Fruit fly (Drosophila melanogaster) whole organism, pupa: ENCODE measurements around the gene Ziz.
A peak's percentile ranks its signal among the peaks of the same experiment; 100 is the strongest.

Experiments
- CG10348 ChIP-seq: fragments of 200-800 bp; sonication (Bioruptor generic); IDR thresholded peaks from 2 replicates; pipeline ENCODE4 v1.3.6; 2022; ENCODE audit warnings: missing biosample characterization, missing genetic modification characterization
- CG12605 ChIP-seq: fragments of 200-800 bp; sonication (Bioruptor generic); IDR thresholded peaks from 2 replicates; pipeline ENCODE4 v1.3.6; 2022; ENCODE audit warnings: missing biosample characterization, missing genetic modification characterization
- CG13204 ChIP-seq: fragments of 200-800 bp; sonication (Bioruptor generic); optimal IDR thresholded peaks from 2 replicates; lab custom pipeline; 2018; ENCODE audit warnings: missing biosample characterization, mild to moderate bottlenecking, missing genetic modification characterization, moderate library complexity
- CG14655 ChIP-seq: fragments of 200-800 bp; sonication (Bioruptor generic); optimal IDR thresholded peaks from 3 replicates; lab custom pipeline; 2017; ENCODE audit warnings: mild to moderate bottlenecking, missing biosample characterization, missing genetic modification reagents, missing genetic modification characterization
- CG15710 ChIP-seq: fragments of 200-800 bp; sonication (Bioruptor generic); optimal IDR thresholded peaks from 2 replicates; lab custom pipeline; 2018; ENCODE audit warnings: missing biosample characterization, mild to moderate bottlenecking, missing genetic modification characterization, moderate library complexity
- CG17806 ChIP-seq: fragments of 200-800 bp; sonication (Bioruptor generic); optimal IDR thresholded peaks from 2 replicates; lab custom pipeline; 2018; ENCODE audit warnings: missing biosample characterization, mild to moderate bottlenecking, missing genetic modification characterization, moderate library complexity
- CG32121 ChIP-seq: fragments of 200-800 bp; sonication (Bioruptor generic); IDR thresholded peaks from 2 replicates; pipeline ENCODE4 v1.3.6; 2022; ENCODE audit warnings: missing biosample characterization, missing genetic modification characterization
- CG34367 ChIP-seq: fragments of 200-800 bp; sonication (Bioruptor generic); optimal IDR thresholded peaks from 2 replicates; lab custom pipeline; 2018; ENCODE audit warnings: missing biosample characterization, mild to moderate bottlenecking, missing genetic modification characterization
- CG4496 ChIP-seq: fragments of 200-800 bp; sonication (Bioruptor generic); IDR thresholded peaks from 3 replicates; pipeline ENCODE4 v1.3.6; 2022; ENCODE audit warnings: missing biosample characterization, missing genetic modification characterization
- CG8159 ChIP-seq: fragments of 200-800 bp; sonication (Bioruptor generic); optimal IDR thresholded peaks from 3 replicates; lab custom pipeline; 2018; ENCODE audit warnings: missing biosample characterization, mild to moderate bottlenecking, missing genetic modification characterization, moderate library complexity
- CG8301 ChIP-seq: fragments of 200-800 bp; sonication (Bioruptor generic); optimal IDR thresholded peaks from 2 replicates; lab custom pipeline; 2018; ENCODE audit warnings: missing biosample characterization, mild to moderate bottlenecking, missing genetic modification characterization
- CG9948 ChIP-seq: fragments of 200-800 bp; sonication (Bioruptor generic); optimal IDR thresholded peaks from 2 replicates; lab custom pipeline; 2018; ENCODE audit warnings: missing biosample characterization, mild to moderate bottlenecking, missing genetic modification characterization, moderate library complexity
- D1 ChIP-seq: fragments of 200-800 bp; sonication (Bioruptor generic); optimal IDR thresholded peaks from 2 replicates; lab custom pipeline; 2018; ENCODE audit warnings: missing biosample characterization, mild to moderate bottlenecking, missing genetic modification characterization, moderate library complexity
- EcR ChIP-seq: fragments of 200-800 bp; sonication (Bioruptor generic); optimal IDR thresholded peaks from 3 replicates; lab custom pipeline; 2019; ENCODE audit warnings: missing biosample characterization, missing genetic modification characterization, mild to moderate bottlenecking, moderate library complexity, missing genetic modification reagents
- Ets98B ChIP-seq: fragments of 200-800 bp; sonication (Bioruptor generic); IDR thresholded peaks from 2 replicates; pipeline ENCODE4 v1.3.6; 2022; ENCODE audit warnings: missing biosample characterization, missing genetic modification characterization
- Pif1A ChIP-seq: fragments of 200-800 bp; sonication (Bioruptor generic); optimal IDR thresholded peaks from 3 replicates; lab custom pipeline; 2016; ENCODE audit warnings: missing biosample characterization, missing genetic modification characterization
- Pif1B ChIP-seq: fragments of 200-800 bp; sonication (Bioruptor generic); optimal IDR thresholded peaks from 3 replicates; lab custom pipeline; 2016; ENCODE audit warnings: missing biosample characterization, missing genetic modification characterization
- Snoo ChIP-seq: fragments of 200-800 bp; sonication (Bioruptor generic); optimal IDR thresholded peaks from 3 replicates; lab custom pipeline; 2017; ENCODE audit warnings: missing biosample characterization, mild to moderate bottlenecking, missing genetic modification characterization, inconsistent platforms
- fd96Ca ChIP-seq: fragments of 200-800 bp; sonication (Bioruptor generic); IDR thresholded peaks from 3 replicates; pipeline ENCODE4 v1.3.6; 2022; ENCODE audit warnings: missing biosample characterization, missing genetic modification characterization
- gl ChIP-seq: fragments of 200-800 bp; sonication (Bioruptor generic); optimal IDR thresholded peaks from 2 replicates; lab custom pipeline; 2018; ENCODE audit warnings: missing biosample characterization, mild to moderate bottlenecking, missing genetic modification characterization
- rn ChIP-seq: fragments of 200-800 bp; sonication (Bioruptor generic); IDR thresholded peaks from 2 replicates; pipeline ENCODE4 v1.3.6; 2022; ENCODE audit warnings: missing biosample characterization, missing genetic modification characterization

Ziz gene

dm6 chr2L:7426326-7427066, 69.6 kb downstream of the Ziz start, which contains the start of gene muc:
muc (plus strand) TSS chr2L:7426866.
- no peak for TF ChIP-seq CG10348 (GFP tag; lab: Robert Waterston, UW)
- peak; percentile 18 for TF ChIP-seq CG17806
- TF ChIP-seq CG12605 = peak; percentile 18; the same call in 1 of the 2 replicates
- 0 out of 2 replicates have a peak, but pooled peaks have one; percentile 21 for TF ChIP-seq Ets98B (GFP tag; lab: Robert Waterston, UW)
- no peak for TF ChIP-seq rn (GFP tag; lab: Robert Waterston, UW)
- TF ChIP-seq CG8159 (tag; lab: Kevin White, UChicago) = peak; percentile 30
- peak; percentile 2 for TF ChIP-seq CG15710
- no peak for TF ChIP-seq CG9948 (tag; lab: Kevin White, UChicago)
- TF ChIP-seq CG8301 (tag; lab: Kevin White, UChicago) = peak; percentile 4
- TF ChIP-seq CG14655 (GFP tag; lab: Kevin White, UChicago) = peak; percentile 21

DNA sequence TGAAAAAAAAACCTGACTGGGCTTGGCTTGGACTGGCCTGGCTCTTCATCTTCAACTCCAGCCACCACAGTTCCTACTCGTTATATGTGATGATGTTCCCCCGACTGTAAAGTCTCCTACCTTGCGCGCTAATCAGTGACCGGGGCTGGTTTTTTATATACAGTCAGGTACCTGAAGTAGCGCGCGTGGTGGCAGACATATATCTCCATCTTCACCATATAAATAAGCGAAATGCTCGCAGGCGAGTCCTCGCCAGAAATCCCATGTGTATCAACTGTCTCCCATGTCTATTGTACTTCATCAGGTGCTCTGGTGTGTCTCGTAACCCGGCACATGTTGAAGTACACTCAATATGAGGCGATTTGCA, 70.4 kb downstream of the Ziz start:
- TF ChIP-seq CG32121 (no peak), Pif1A (GFP tag; lab: Kevin White, UChicago) (no peak), CG10348 (GFP tag; lab: Robert Waterston, UW) (no peak), EcR (peak; percentile 19), CG8301 (tag; lab: Kevin White, UChicago) (no peak), CG15710 (no peak), CG14655 (GFP tag; lab: Kevin White, UChicago) (no peak), CG34367 (no peak)

- TF ChIP-seq Pif1A (GFP tag; lab: Kevin White, UChicago) (peak; percentile 72), CG13204 (GFP tag; lab: Kevin White, UChicago) (no peak), fd96Ca (GFP tag; lab: Robert Waterston, UW) (peak; percentile 90), CG15710 (peak; percentile 39), CG32121 (peak; percentile 86), gl (tag; lab: Kevin White, UChicago) (no peak), Ets98B (GFP tag; lab: Robert Waterston, UW) (peak; percentile 87), CG10348 (GFP tag; lab: Robert Waterston, UW) (no peak), Pif1B (GFP tag; lab: Kevin White, UChicago) (peak; percentile 52), rn (GFP tag; lab: Robert Waterston, UW) (peak; percentile 64), CG12605 (peak; percentile 77), EcR (peak; percentile 94), CG17806 (peak; percentile 54), D1 (tag; lab: Kevin White, UChicago) (no peak), CG34367 (peak; percentile 47), CG4496 (GFP tag; lab: Robert Waterston, UW) (peak; percentile 92; the same call in 2 of the 3 replicates), Snoo (peak; percentile 77), CG8301 (tag; lab: Kevin White, UChicago) (peak; percentile 60), CG9948 (tag; lab: Kevin White, UChicago) (peak; percentile 43), CG8159 (tag; lab: Kevin White, UChicago) (peak; percentile 61), CG14655 (GFP tag; lab: Kevin White, UChicago) (peak; percentile 62)
Observed at dm6 chr2L:7424907-7425689, 71.0 kb downstream of the Ziz start.

DNA sequence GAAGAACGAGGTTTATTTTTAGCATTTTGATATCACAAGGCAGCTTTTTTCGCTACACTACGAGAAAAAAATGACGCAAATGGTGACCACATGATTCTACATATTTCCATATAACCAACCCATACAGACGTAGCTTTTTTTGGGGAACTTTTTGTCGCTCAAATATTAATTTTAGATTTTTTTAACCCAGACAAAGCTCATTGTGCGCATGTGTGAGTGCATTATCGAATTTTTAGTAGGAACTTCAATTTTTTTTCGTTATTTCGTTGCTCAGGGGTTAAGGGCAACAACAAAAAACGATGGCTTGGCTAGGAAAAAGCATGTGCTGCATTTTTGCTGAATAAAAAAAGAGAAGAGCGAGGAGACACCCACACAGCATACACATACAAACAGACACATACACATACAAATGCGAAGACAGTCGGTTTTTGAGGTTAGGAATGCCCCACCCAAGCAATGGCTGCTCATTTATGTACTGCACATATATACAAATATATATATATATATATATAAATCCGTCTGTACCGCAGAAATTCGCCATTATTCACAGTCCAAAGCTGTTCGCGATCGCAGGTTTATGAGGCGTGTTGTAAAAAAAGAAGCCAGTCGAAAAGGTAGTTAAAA, 71.7 kb downstream of the Ziz start:
- no peak for TF ChIP-seq Ets98B (GFP tag; lab: Robert Waterston, UW)
- peak; percentile 59 for TF ChIP-seq CG8301 (tag; lab: Kevin White, UChicago)
- peak; percentile 28; the same call in 1 of the 2 replicates for TF ChIP-seq rn (GFP tag; lab: Robert Waterston, UW)
- TF ChIP-seq CG17806 = peak; percentile 59
- peak; percentile 55 for TF ChIP-seq CG34367
- peak; percentile 52 for TF ChIP-seq Pif1A (GFP tag; lab: Kevin White, UChicago)
- TF ChIP-seq CG8159 (tag; lab: Kevin White, UChicago) = peak; percentile 63
- TF ChIP-seq CG9948 (tag; lab: Kevin White, UChicago) = peak; percentile 65
- peak; percentile 41 for TF ChIP-seq CG15710
- no peak for TF ChIP-seq gl (tag; lab: Kevin White, UChicago)
- peak; percentile 64 for TF ChIP-seq CG14655 (GFP tag; lab: Kevin White, UChicago)
- TF ChIP-seq CG12605 = no peak
- no peak for TF ChIP-seq D1 (tag; lab: Kevin White, UChicago)
- peak; percentile 75 for TF ChIP-seq fd96Ca (GFP tag; lab: Robert Waterston, UW)
- no peak for TF ChIP-seq Snoo
- peak; percentile 53 for TF ChIP-seq Pif1B (GFP tag; lab: Kevin White, UChicago)
- TF ChIP-seq EcR = no peak
- peak; percentile 33; the same call in 1 of the 2 replicates for TF ChIP-seq CG32121
- TF ChIP-seq CG13204 (GFP tag; lab: Kevin White, UChicago) = no peak
- 0 out of 3 replicates have a peak, but pooled peaks have one; percentile 64 for TF ChIP-seq CG4496 (GFP tag; lab: Robert Waterston, UW)
- TF ChIP-seq CG10348 (GFP tag; lab: Robert Waterston, UW) = no peak
